Worm (Caenorhabditis elegans): ENCODE results near the gene D2062.13.

Gene D2062.13

ce11 chrII:2649015-2649414 is 36.6 kb downstream of the D2062.13 start (continued):
- TF ChIP-seq nhr-11 (tag; optimal IDR thresholded peaks at IDR 0.05) (no peak), mdl-1 (tag; optimal IDR thresholded peaks at IDR 0.05) (no peak), unc-30 (tag; optimal IDR thresholded peaks at IDR 0.05) (no peak)

ce11 chrII:2649539-2649938 is 37.2 kb downstream of the D2062.13 start, which contains the start of the genes F22E5.13 and F22E5.6:
Gene F22E5.13, minus strand, starts transcription at chrII:2649639.
Gene F22E5.6, plus strand, starts transcription at chrII:2649835.
- TF ChIP-seq unc-86 (tag; optimal IDR thresholded peaks at IDR 0.05) (no peak), ceh-88 (GFP tag; IDR thresholded peaks at IDR 0.05) (no peak), zip-4 (GFP tag; optimal IDR thresholded peaks at IDR 0.05) (no peak), ztf-11 (tag; optimal IDR thresholded peaks at IDR 0.05) (no peak), alr-1 (tag; optimal IDR thresholded peaks at IDR 0.05; ENCODE audit: borderline replicate concordance) (no peak), nhr-20 (tag; optimal IDR thresholded peaks at IDR 0.05) (no peak), nhr-11 (tag; optimal IDR thresholded peaks at IDR 0.05) (no peak), ceh-63 (GFP tag; optimal IDR thresholded peaks at IDR 0.05) (no peak), nhr-71 (tag; optimal IDR thresholded peaks at IDR 0.05) (no peak), hpl-2 (GFP tag; optimal IDR thresholded peaks at IDR 0.05) (no peak), snu-23 (GFP tag; optimal IDR thresholded peaks at IDR 0.05) (no peak), tbx-2 (tag; optimal IDR thresholded peaks at IDR 0.05) (no peak)

ce11 chrII:2656606-2657005 is 44.2 kb downstream of the D2062.13 start, which contains the start of gene sri-47:
Gene sri-47, plus strand, starts transcription at chrII:2656906.
- TF ChIP-seq sox-4 (tag; optimal IDR thresholded peaks at IDR 0.05): no peak
- TF ChIP-seq rnt-1 (tag; optimal IDR thresholded peaks at IDR 0.05): no peak
- no peak for TF ChIP-seq ztf-4 (tag; optimal IDR thresholded peaks at IDR 0.05)
- no peak for TF ChIP-seq ces-1 (GFP tag; optimal IDR thresholded peaks at IDR 0.05)
- TF ChIP-seq lin-35 (GFP tag; optimal IDR thresholded peaks at IDR 0.05): no peak
- no peak for TF ChIP-seq Y116A8C.19 (tag; optimal IDR thresholded peaks at IDR 0.05; ENCODE audit: borderline replicate concordance)

ce11 chrII:2659364-2659763 is 47.0 kb downstream of the D2062.13 start, which contains the start of gene gcy-21:
Gene gcy-21, plus strand, starts transcription at chrII:2659664.
- peak; percentile 7 for TF ChIP-seq fkh-8 (tag; optimal IDR thresholded peaks at IDR 0.05)
- TF ChIP-seq efl-1 (optimal IDR thresholded peaks at IDR 0.05): no peak
- peak in 1 of 2 experiments; percentile 13 for TF ChIP-seq efl-1 (GFP tag; optimal IDR thresholded peaks at IDR 0.05 in 1 of 2)
- no peak for TF ChIP-seq snpc-4 (tag; optimal IDR thresholded peaks at IDR 0.05)
